Worm (Caenorhabditis elegans) whole organism, late embryonic: ENCODE data around the gene famh-136.
A peak's percentile ranks its signal among the peaks of the same experiment; 100 is the strongest.

Experiments
- C38D4.7 ChIP-seq: fragments of 200-800 bp; sonication (Bioruptor generic); optimal IDR thresholded peaks from 2 replicates; lab custom pipeline; 2018; ENCODE audit warnings: mild to moderate bottlenecking, missing genetic modification characterization, moderate library complexity, missing compliant biosample characterization
- F13H6.1 ChIP-seq: sonication (generic microtip); optimal IDR thresholded peaks from 2 replicates; lab custom pipeline; 2016; ENCODE audit warnings: missing genetic modification characterization, missing compliant biosample characterization
- K02D7.2 ChIP-seq: sonication (generic microtip); optimal IDR thresholded peaks from 2 replicates; lab custom pipeline; 2017; ENCODE audit warnings: mild to moderate bottlenecking, missing genetic modification characterization, missing compliant biosample characterization
- T23F11.4 ChIP-seq: fragments of 200-800 bp; sonication (Bioruptor generic); optimal IDR thresholded peaks from 2 replicates; lab custom pipeline; 2018; ENCODE audit warnings: mild to moderate bottlenecking, missing genetic modification characterization, missing compliant biosample characterization
- Y22D7AL.16 ChIP-seq: sonication (generic microtip); optimal IDR thresholded peaks from 2 replicates; lab custom pipeline; 2016; ENCODE audit warnings: missing genetic modification characterization, missing compliant biosample characterization
- ahr-1 ChIP-seq: sonication (generic microtip); optimal IDR thresholded peaks from 2 replicates; lab custom pipeline; 2016; ENCODE audit warnings: missing genetic modification characterization, missing compliant biosample characterization
- ceh-19 ChIP-seq: fragments of 200-800 bp; sonication (Bioruptor generic); optimal IDR thresholded peaks from 2 replicates; lab custom pipeline; 2018; ENCODE audit warnings: mild to moderate bottlenecking, missing genetic modification characterization, missing compliant biosample characterization
- ceh-2 ChIP-seq: sonication (generic microtip); optimal IDR thresholded peaks from 2 replicates; lab custom pipeline; 2016; ENCODE audit warnings: missing genotype, missing genetic modification characterization, missing compliant biosample characterization
- ceh-24 ChIP-seq: sonication (generic microtip); optimal IDR thresholded peaks from 2 replicates; lab custom pipeline; 2016; ENCODE audit warnings: mild to moderate bottlenecking, missing genetic modification characterization, missing compliant biosample characterization
- ceh-34 ChIP-seq: sonication (generic microtip); optimal IDR thresholded peaks from 2 replicates; lab custom pipeline; 2016; ENCODE audit warnings: mild to moderate bottlenecking, missing genetic modification characterization, missing compliant biosample characterization
- ceh-45 ChIP-seq: fragments of 200-800 bp; sonication (Bioruptor generic); IDR thresholded peaks from 2 replicates; pipeline ENCODE4 v1.3.6; 2022; ENCODE audit warnings: missing genetic modification reagents, missing genetic modification characterization, missing compliant biosample characterization
- ceh-9 ChIP-seq: sonication (generic microtip); optimal IDR thresholded peaks from 2 replicates; lab custom pipeline; 2016; ENCODE audit warnings: mild to moderate bottlenecking, missing genetic modification characterization, inconsistent platforms, missing compliant biosample characterization
- che-1 ChIP-seq: sonication (generic microtip); optimal IDR thresholded peaks from 2 replicates; lab custom pipeline; 2016; ENCODE audit warnings: mild to moderate bottlenecking, missing genetic modification characterization, missing compliant biosample characterization
- dve-1 ChIP-seq: sonication (generic microtip); optimal IDR thresholded peaks from 2 replicates; lab custom pipeline; 2017; ENCODE audit warnings: antibody characterized with exemption, mild to moderate bottlenecking, missing genetic modification characterization, missing compliant biosample characterization
- elt-2 ChIP-seq: sonication (generic microtip); optimal IDR thresholded peaks from 2 replicates; lab custom pipeline; 2016; ENCODE audit warnings: missing genetic modification reagents, missing genetic modification characterization, missing compliant biosample characterization
- elt-4 ChIP-seq: sonication (generic microtip); optimal IDR thresholded peaks from 2 replicates; lab custom pipeline; 2016; ENCODE audit warnings: missing genetic modification characterization, missing compliant biosample characterization
- ets-4 ChIP-seq: sonication (generic microtip); optimal IDR thresholded peaks from 2 replicates; lab custom pipeline; 2016; ENCODE audit warnings: missing genetic modification characterization, missing compliant biosample characterization
- eyg-1 ChIP-seq: sonication (generic microtip); optimal IDR thresholded peaks from 2 replicates; lab custom pipeline; 2016; ENCODE audit warnings: missing genotype, missing genetic modification characterization, missing compliant biosample characterization
- fkh-10 ChIP-seq: fragments of 150-350 bp; optimal IDR thresholded peaks from 2 replicates; lab custom pipeline; 2014; ENCODE audit warnings: missing biosample characterization, missing genetic modification reagents, missing genetic modification characterization
- fkh-6 ChIP-seq: sonication (generic microtip); optimal IDR thresholded peaks from 2 replicates; lab custom pipeline; 2016; ENCODE audit warnings: missing genetic modification characterization, missing compliant biosample characterization
- hlh-13 ChIP-seq: fragments of 200-800 bp; sonication (Bioruptor generic); optimal IDR thresholded peaks from 2 replicates; lab custom pipeline; 2018; ENCODE audit warnings: mild to moderate bottlenecking, missing genetic modification characterization, missing compliant biosample characterization
- hlh-30 ChIP-seq: sonication (generic microtip); optimal IDR thresholded peaks from 2 replicates; lab custom pipeline; 2017; ENCODE audit warnings: antibody characterized with exemption, missing genetic modification characterization, missing compliant biosample characterization; ENCODE audit not compliant: insufficient read depth
- hlh-8 ChIP-seq: sonication (generic microtip); optimal IDR thresholded peaks from 2 replicates; lab custom pipeline; 2016; ENCODE audit warnings: missing genotype, missing genetic modification characterization, missing compliant biosample characterization
- madf-2 ChIP-seq: sonication (generic microtip); optimal IDR thresholded peaks from 2 replicates; lab custom pipeline; 2017; ENCODE audit warnings: missing genetic modification characterization, missing compliant biosample characterization
- nfya-1 ChIP-seq: sonication (generic microtip); optimal IDR thresholded peaks from 2 replicates; lab custom pipeline; 2017; ENCODE audit warnings: missing genetic modification characterization, mild to moderate bottlenecking, missing compliant biosample characterization, antibody characterized with exemption, moderate library complexity
- nhr-11 ChIP-seq: fragments of 150-350 bp; optimal IDR thresholded peaks from 2 replicates; lab custom pipeline; 2014; ENCODE audit warnings: missing biosample characterization, missing genetic modification characterization
- npax-4 ChIP-seq: sonication (generic microtip); optimal IDR thresholded peaks from 2 replicates; lab custom pipeline; 2016; ENCODE audit warnings: missing genetic modification characterization, missing compliant biosample characterization
- pat-9 ChIP-seq: fragments of 200-800 bp; sonication (Bioruptor generic); optimal IDR thresholded peaks from 2 replicates; lab custom pipeline; 2018; ENCODE audit warnings: mild to moderate bottlenecking, missing genetic modification characterization, moderate library complexity, missing compliant biosample characterization
- pax-1 ChIP-seq: fragments of 150-350 bp; optimal IDR thresholded peaks from 2 replicates; lab custom pipeline; 2014; ENCODE audit warnings: missing biosample characterization, missing genetic modification characterization
- pha-4 ChIP-seq: fragments of 150-350 bp; optimal IDR thresholded peaks from 2 replicates; lab custom pipeline; 2018; ENCODE audit warnings: missing biosample characterization, missing genetic modification reagents, missing genetic modification characterization
- pqm-1 ChIP-seq: sonication (generic microtip); optimal IDR thresholded peaks from 2 replicates; lab custom pipeline; 2016; ENCODE audit warnings: missing genetic modification characterization, missing compliant biosample characterization
- pros-1 ChIP-seq: fragments of 150-350 bp; optimal IDR thresholded peaks from 2 replicates; lab custom pipeline; 2014; ENCODE audit warnings: missing biosample characterization, missing genetic modification reagents, missing genetic modification characterization
- ref-2 ChIP-seq: sonication (generic microtip); optimal IDR thresholded peaks from 2 replicates; lab custom pipeline; 2016; ENCODE audit warnings: missing genetic modification characterization, missing compliant biosample characterization
- sdc-2 ChIP-seq: sonication (generic microtip); optimal IDR thresholded peaks from 2 replicates; lab custom pipeline; 2016; ENCODE audit warnings: missing genotype, missing genetic modification characterization, missing compliant biosample characterization
- sox-2 ChIP-seq: fragments of 200-800 bp; sonication (Bioruptor generic); IDR thresholded peaks from 2 replicates; pipeline ENCODE4 v1.3.6; 2022; ENCODE audit warnings: missing genetic modification reagents, missing genetic modification characterization, missing compliant biosample characterization
- sox-4 ChIP-seq: sonication (generic microtip); optimal IDR thresholded peaks from 2 replicates; lab custom pipeline; 2017; ENCODE audit warnings: mild to moderate bottlenecking, missing genetic modification characterization, inconsistent platforms, missing compliant biosample characterization
- syd-9 ChIP-seq: sonication (generic microtip); optimal IDR thresholded peaks from 2 replicates; lab custom pipeline; 2016; ENCODE audit warnings: mild to moderate bottlenecking, missing genetic modification characterization, moderate library complexity, missing compliant biosample characterization
- tbx-2 ChIP-seq: sonication (generic microtip); optimal IDR thresholded peaks from 2 replicates; lab custom pipeline; 2016; ENCODE audit warnings: missing genetic modification characterization, missing compliant biosample characterization
- tbx-7 ChIP-seq: sonication (generic microtip); optimal IDR thresholded peaks from 2 replicates; lab custom pipeline; 2016; ENCODE audit warnings: missing genotype, missing genetic modification characterization, missing compliant biosample characterization
- unc-42 ChIP-seq: sonication (generic microtip); optimal IDR thresholded peaks from 2 replicates; lab custom pipeline; 2016; ENCODE audit warnings: missing genotype, missing genetic modification characterization, missing compliant biosample characterization
- unc-55 ChIP-seq: sonication (generic microtip); optimal IDR thresholded peaks from 2 replicates; lab custom pipeline; 2017; ENCODE audit warnings: missing biosample characterization, missing genetic modification reagents, missing genetic modification characterization
- unc-86 ChIP-seq: sonication (generic microtip); optimal IDR thresholded peaks from 2 replicates; lab custom pipeline; 2016; ENCODE audit warnings: missing genetic modification characterization, missing compliant biosample characterization
- zip-5 ChIP-seq: sonication (generic microtip); optimal IDR thresholded peaks from 2 replicates; lab custom pipeline; 2016; ENCODE audit warnings: missing genetic modification characterization, missing compliant biosample characterization
- ztf-16 ChIP-seq: sonication (generic microtip); optimal IDR thresholded peaks from 2 replicates; lab custom pipeline; 2017; ENCODE audit warnings: missing genetic modification characterization, missing compliant biosample characterization

Gene famh-136

DNA sequence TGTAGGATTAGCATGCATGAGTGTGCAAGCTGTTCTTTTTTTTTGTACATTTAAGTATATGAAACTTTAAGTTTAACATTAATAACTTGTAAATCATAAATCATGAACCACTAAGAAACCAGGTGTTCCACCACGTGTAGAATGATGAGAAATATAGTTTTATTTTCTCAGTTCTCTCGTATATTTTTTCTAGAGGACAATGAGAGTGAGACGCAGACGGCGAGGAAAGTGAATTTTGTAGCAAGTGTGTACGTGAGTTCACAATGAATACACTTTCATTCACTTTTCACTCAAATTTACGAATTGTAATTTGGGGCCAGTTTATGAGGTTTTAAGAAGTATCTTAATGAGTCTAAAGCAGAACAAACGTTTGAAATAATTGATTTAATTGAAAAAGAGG, 39.0 kb downstream of the famh-136 start:
- peak; percentile 36 for TF ChIP-seq unc-55
- no peak for TF ChIP-seq pax-1

DNA sequence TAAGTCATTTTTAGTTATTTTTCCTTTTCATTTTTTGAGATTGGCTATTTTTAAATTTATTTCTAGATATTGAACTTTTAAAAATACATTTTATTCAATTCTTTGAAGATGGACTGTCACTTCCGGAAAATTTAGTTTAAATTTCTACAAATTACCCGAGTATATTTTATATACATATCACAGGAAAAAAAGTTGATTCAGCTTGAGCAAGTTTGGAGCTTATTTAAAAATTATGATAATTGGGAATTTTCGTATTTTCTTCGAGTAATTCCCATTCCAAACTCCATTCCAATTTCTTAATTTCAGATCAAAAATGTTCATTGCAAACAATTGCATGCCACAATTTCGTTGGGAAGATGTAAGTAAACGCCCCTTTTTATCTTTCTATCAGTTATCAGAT, 42.2 kb downstream of the famh-136 start, which contains the start of gene arrd-15:
Gene arrd-15 (plus strand): TSS at position 301 of the 400 bp plus-strand sequence.
- TF ChIP-seq ceh-34 (tag; lab: Kevin White, UChicago) (peak; percentile 26), C38D4.7 (GFP tag; lab: Kevin White, UChicago) (no peak)
- TF ChIP-seq, all 69 proteins: peak for 1

DNA sequence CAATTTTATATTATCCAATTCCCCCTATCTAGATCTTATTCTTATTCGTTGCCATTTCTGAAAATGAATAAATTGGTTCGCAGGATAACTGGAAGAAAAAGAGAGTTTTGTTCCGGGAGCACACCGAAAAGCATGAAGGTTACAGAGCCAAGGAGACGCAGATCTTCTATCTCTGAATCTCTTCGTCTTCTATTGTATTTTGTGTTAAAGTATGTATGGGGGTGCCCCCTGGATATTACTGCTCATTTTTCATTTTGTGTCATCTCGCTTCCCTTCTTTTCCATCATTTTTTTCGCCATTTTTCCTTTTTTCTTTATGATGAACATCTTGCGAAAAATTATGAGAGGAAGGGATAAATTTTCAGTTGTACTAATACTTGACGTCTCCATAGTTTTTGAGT, 46.1 kb downstream of the famh-136 start:
- no peak for TF ChIP-seq ceh-2 (tag; lab: Kevin White, UChicago)
- no peak for TF ChIP-seq dve-1 (tag; lab: Kevin White, UChicago)
- no peak for TF ChIP-seq hlh-13 (GFP tag; lab: Kevin White, UChicago)
- no peak for TF ChIP-seq T23F11.4
- TF ChIP-seq ceh-19 (GFP tag; lab: Kevin White, UChicago): no peak
- no peak for TF ChIP-seq syd-9 (tag; lab: Kevin White, UChicago)
- TF ChIP-seq sdc-2 (tag; lab: Kevin White, UChicago): no peak
- no peak for TF ChIP-seq pqm-1 (tag; lab: Kevin White, UChicago)
- no peak for TF ChIP-seq Y22D7AL.16 (tag; lab: Kevin White, UChicago)
- TF ChIP-seq sox-2 (GFP tag; lab: Robert Waterston, UW): no peak
- TF ChIP-seq sox-4 (tag; lab: Kevin White, UChicago): no peak
- no peak for TF ChIP-seq fkh-6 (tag; lab: Kevin White, UChicago)
- no peak for TF ChIP-seq eyg-1 (tag; lab: Kevin White, UChicago)
- no peak for TF ChIP-seq ceh-45 (GFP tag; lab: Robert Waterston, UW)
- TF ChIP-seq ceh-24 (tag; lab: Kevin White, UChicago): no peak
- no peak for TF ChIP-seq ref-2 (tag; lab: Kevin White, UChicago)
- no peak for TF ChIP-seq zip-5 (tag; lab: Kevin White, UChicago)
- TF ChIP-seq pros-1 (tag; lab: Kevin White, UChicago): no peak
- TF ChIP-seq ztf-16 (tag; lab: Kevin White, UChicago): no peak
- no peak for TF ChIP-seq nhr-11

DNA sequence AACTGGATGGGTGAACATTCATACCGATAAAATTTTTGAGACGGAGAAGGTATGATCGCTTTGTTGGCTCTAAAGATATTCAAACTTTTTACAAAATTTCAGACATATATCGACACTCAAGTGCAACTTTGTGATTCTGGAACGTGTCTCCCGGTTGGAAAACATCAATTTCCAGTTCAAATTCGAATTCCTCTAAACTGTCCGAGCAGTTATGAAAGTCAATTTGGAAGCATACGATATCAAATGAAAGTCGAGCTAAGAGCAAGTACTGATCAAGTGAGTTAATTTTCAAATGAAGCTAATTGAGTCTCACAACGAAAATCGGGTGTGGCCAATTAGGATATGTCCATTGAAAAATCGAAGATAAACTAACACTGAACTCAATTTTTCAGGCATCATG, 46.8 kb downstream of the famh-136 start:
- no peak for TF ChIP-seq ceh-45 (GFP tag; lab: Robert Waterston, UW)
- no peak for TF ChIP-seq ahr-1 (tag; lab: Kevin White, UChicago)
- no peak for TF ChIP-seq nfya-1 (tag; lab: Kevin White, UChicago)
- no peak for TF ChIP-seq unc-86
- no peak for TF ChIP-seq tbx-2

DNA sequence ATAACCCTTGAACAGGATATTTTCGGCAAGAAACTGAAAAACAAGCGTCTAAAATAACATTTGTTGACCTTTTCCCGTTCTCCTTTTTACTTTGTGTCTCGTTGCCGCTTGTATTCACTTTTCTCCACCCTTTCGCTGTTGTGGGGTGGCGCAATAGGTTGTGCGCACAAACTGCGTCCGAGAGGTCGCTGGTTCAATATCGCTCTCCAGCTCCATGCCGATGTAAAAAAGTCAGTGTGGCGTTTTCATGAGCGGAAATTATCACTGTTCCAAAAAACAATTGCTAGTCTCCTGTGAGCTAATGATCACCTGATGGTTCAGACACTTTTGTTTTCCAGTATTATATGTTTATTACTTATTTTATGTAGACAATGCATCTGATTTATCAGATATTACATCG, 50.0 kb downstream of the famh-136 start:
- peak; percentile 51 for TF ChIP-seq unc-42 (tag; lab: Kevin White, UChicago)
- no peak for TF ChIP-seq elt-4 (tag; lab: Kevin White, UChicago)
- peak; percentile 70 for TF ChIP-seq nfya-1 (tag; lab: Kevin White, UChicago)
- peak; percentile 87 for TF ChIP-seq eyg-1 (tag; lab: Kevin White, UChicago)
- peak; percentile 94 for TF ChIP-seq ceh-34 (tag; lab: Kevin White, UChicago)
- TF ChIP-seq ets-4 (tag; lab: Kevin White, UChicago): peak; percentile 3
- TF ChIP-seq C38D4.7 (GFP tag; lab: Kevin White, UChicago): peak; percentile 86
- TF ChIP-seq fkh-10: peak; percentile 33
- TF ChIP-seq elt-2 (tag; lab: Kevin White, UChicago): peak; percentile 95
- peak; percentile 93 for TF ChIP-seq fkh-6 (tag; lab: Kevin White, UChicago)
- peak; percentile 88 for TF ChIP-seq pat-9 (tag; lab: Kevin White, UChicago)
- peak; percentile 87 for TF ChIP-seq che-1
- TF ChIP-seq hlh-13 (GFP tag; lab: Kevin White, UChicago): peak; percentile 88
- peak; percentile 81 for TF ChIP-seq ahr-1 (tag; lab: Kevin White, UChicago)
- peak; percentile 85 for TF ChIP-seq T23F11.4
- TF ChIP-seq hlh-30 (tag; lab: Kevin White, UChicago): peak; percentile 4
- TF ChIP-seq F13H6.1 (tag; lab: Kevin White, UChicago): peak; percentile 69
- TF ChIP-seq ceh-9 (tag; lab: Kevin White, UChicago): peak; percentile 66
- peak; percentile 73 for TF ChIP-seq hlh-8 (tag; lab: Kevin White, UChicago)
- TF ChIP-seq zip-5 (tag; lab: Kevin White, UChicago): peak; percentile 62
- peak; percentile 87 for TF ChIP-seq madf-2 (tag; lab: Kevin White, UChicago)
- no peak for TF ChIP-seq nhr-11
- peak; percentile 59 for TF ChIP-seq tbx-7
- TF ChIP-seq sdc-2 (tag; lab: Kevin White, UChicago): peak; percentile 78
- peak; percentile 82 for TF ChIP-seq npax-4 (tag; lab: Kevin White, UChicago)
- TF ChIP-seq pha-4 (tag; lab: Kevin White, UChicago): no peak
- peak; percentile 78 for TF ChIP-seq ceh-45 (GFP tag; lab: Robert Waterston, UW)
- TF ChIP-seq tbx-2: peak; percentile 93
- peak; percentile 90 for TF ChIP-seq K02D7.2 (tag; lab: Kevin White, UChicago)
